Fruit fly (Drosophila melanogaster): ENCODE results near the gene Tnpo-SR.

DNA sequence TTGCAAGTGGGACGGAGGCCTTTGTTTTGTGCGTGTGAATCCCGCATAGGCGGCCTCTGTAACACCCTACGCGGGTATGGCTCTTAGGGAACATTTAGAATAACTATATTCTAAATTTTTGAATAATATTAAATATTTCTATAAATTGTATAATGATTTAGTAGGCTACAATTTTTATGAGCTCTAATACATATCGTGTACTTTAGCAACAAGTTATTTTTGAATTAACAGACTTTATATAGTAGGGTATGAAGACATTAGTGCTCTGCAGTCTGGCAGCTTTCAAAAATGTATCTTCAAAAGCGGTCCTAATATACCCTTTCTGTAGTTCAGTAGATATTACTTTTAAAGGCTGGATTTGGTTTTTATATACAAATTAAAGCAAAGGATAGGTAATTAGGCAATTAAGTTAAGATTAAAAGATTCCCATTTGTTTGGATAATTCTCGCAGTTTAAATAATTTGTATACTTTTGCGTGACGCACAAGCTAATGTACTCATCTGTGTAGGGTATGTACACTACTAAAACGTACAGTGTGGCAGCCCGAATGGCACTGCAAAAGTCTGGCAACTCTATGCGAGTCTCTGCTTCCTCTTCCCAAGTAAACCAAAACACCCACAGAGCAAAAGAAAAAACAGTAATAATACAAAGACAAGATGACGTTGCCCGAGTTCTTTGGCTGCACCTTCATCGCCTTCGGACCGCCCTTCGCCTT is 6.1 kb downstream of the Tnpo-SR start, which contains the start of the genes Snx21 and aph-1:
- TF ChIP-seq pan (optimal IDR thresholded peaks at IDR 0.05): no peak
- no peak for TF ChIP-seq psq (optimal IDR thresholded peaks at IDR 0.05)

Measured in whole organism.